Worm (Caenorhabditis elegans): ENCODE data around the gene ZK637.15.

DNA sequence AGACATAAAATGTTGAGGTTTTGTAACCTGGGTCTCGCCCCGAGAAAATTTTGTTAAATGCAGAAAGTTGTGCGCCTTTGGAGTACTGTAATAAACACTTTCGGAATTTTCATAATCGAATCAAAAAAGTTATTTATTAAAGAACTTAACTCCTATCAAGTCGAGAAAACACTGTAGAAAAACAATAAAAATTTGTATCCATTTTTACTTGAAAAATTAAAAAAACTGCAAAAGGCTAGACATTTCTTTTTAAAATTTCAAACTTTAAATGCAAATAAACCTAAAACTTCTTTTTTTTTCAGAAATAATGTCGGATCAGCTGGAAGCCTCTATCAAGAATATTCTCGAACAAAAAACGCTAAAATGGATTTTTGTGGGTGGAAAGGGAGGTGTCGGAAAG lies 25.1 kb upstream of the ZK637.15 start, which contains the start of gene asna-1:
- TF ChIP-seq flt-1 (GFP tag; IDR thresholded peaks at IDR 0.05) (no peak), cog-1 (tag; optimal IDR thresholded peaks at IDR 0.05) (no peak), T22C8.4 (GFP tag; IDR thresholded peaks at IDR 0.05) (no peak), med-1 (GFP tag; optimal IDR thresholded peaks at IDR 0.05; ENCODE audit: insufficient read depth) (no peak), ztf-29 (GFP tag; IDR thresholded peaks at IDR 0.05) (no peak), tab-1 (GFP tag; IDR thresholded peaks at IDR 0.05) (no peak), klf-2 (GFP tag; conservative IDR thresholded peaks at IDR 0.05) (no peak), ztf-23 (GFP tag; IDR thresholded peaks at IDR 0.05) (no peak), ref-1 (GFP tag; conservative IDR thresholded peaks at IDR 0.05) (no peak)
